Worm (Caenorhabditis elegans) whole organism, L1 larva: ENCODE measurements around the gene nhr-210.

Experiments
- nhr-11 ChIP-seq: fragments of 150-350 bp; optimal IDR thresholded peaks from 2 replicates; lab custom pipeline; 2014; ENCODE audit warnings: missing biosample characterization, missing genetic modification characterization
- snpc-4 ChIP-seq: fragments of 150-350 bp; optimal IDR thresholded peaks from 2 replicates; lab custom pipeline; 2014; ENCODE audit warnings: missing biosample characterization, missing genetic modification characterization

DNA sequence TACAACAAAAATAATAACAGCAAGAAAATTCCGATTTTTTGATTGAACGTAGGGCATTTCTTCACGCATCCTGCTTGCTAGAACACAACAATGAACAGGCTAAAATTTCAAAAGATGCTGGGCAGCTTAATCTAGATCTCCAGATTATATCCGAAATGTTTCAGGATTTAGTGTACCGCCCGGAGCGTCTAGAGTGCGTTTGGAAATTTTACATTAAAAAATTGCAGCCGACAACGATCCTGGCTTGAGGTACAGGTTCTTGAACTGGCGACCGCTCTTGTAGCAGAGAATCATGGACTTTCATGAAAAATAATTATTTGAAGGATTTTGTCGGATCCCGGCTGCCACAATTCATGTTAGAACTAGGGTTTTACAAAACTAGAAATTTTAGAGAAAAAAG lies 28.6 kb upstream of the nhr-210 start, which contains the start of gene C14C6.6:
- TF ChIP-seq nhr-11 (no peak), snpc-4 (tag; lab: Kevin White, UChicago) (no peak)
